4 fruit fly cellular contexts compared by ENCODE assay signal in genomic region chrX:6624977-6625591, dm6.
A peak's percentile ranks its signal among the peaks of the same experiment; 100 is the strongest.
TF ChIP-seq lines count a peak whose summit lies in the region.

No protein-coding gene starts in this region.

- TF ChIP-seq CTCF in whole organism, embryonic (GFP tag; optimal IDR thresholded peaks at IDR 0.05; lab: Kevin White, UChicago), result no peak

TF ChIP-seq in whole organism, embryonic, 481 proteins besides CTCF, POLR2A, EP300 and RAD21 (continues in another document):
- TF ChIP-seq Side (GFP tag; optimal IDR thresholded peaks at IDR 0.05; lab: Kevin White, UChicago) (no peak), az2 (GFP tag; optimal IDR thresholded peaks at IDR 0.05; lab: Kevin White, UChicago) (no peak), zfh1 (GFP tag; IDR thresholded peaks at IDR 0.05; lab: Robert Waterston, UW) (0 out of 3 replicates have a peak, but pooled peaks have one; percentile 24), ap (GFP tag; IDR thresholded peaks at IDR 0.05; lab: Robert Waterston, UW) (no peak), lab (GFP tag; optimal IDR thresholded peaks at IDR 0.05; lab: Kevin White, UChicago) (peak; percentile 4), CG6654 (GFP tag; optimal IDR thresholded peaks at IDR 0.05; lab: Kevin White, UChicago) (no peak), z (GFP tag; IDR thresholded peaks at IDR 0.05; lab: Robert Waterston, UW) (no peak), crol (GFP tag; IDR thresholded peaks at IDR 0.05; lab: Robert Waterston, UW) (peak; percentile 45), CG1832 (GFP tag; optimal IDR thresholded peaks at IDR 0.05; lab: Kevin White, UChicago) (peak; percentile 35), cg (GFP tag; optimal IDR thresholded peaks at IDR 0.05; lab: Kevin White, UChicago) (no peak), chinmo (GFP tag; IDR thresholded peaks at IDR 0.05; lab: Robert Waterston, UW; ENCODE audit: partially characterized antibody) (peak; percentile 69; the same call in 1 of the 4 replicates), sens (GFP tag; lab: Kevin White, UChicago) (peak; percentile 23), CG7372 (GFP tag; IDR thresholded peaks at IDR 0.05; lab: Robert Waterston, UW) (no peak), Med (GFP tag; lab: Kevin White, UChicago) (peak; percentile 29), Atf6 (GFP tag; IDR thresholded peaks at IDR 0.05; lab: Robert Waterston, UW) (no peak), CG13296 (GFP tag; optimal IDR thresholded peaks at IDR 0.05; lab: Kevin White, UChicago) (no peak), sr (GFP tag; IDR thresholded peaks at IDR 0.05; lab: Robert Waterston, UW) (no peak), CG4360 (GFP tag; IDR thresholded peaks at IDR 0.05; lab: Robert Waterston, UW) (peak; percentile 65), Drgx (GFP tag; IDR thresholded peaks at IDR 0.05; lab: Robert Waterston, UW) (peak; percentile 18), D19B (GFP tag; optimal IDR thresholded peaks at IDR 0.05; lab: Kevin White, UChicago) (no peak), exex (tag; optimal IDR thresholded peaks at IDR 0.05; lab: Kevin White, UChicago) (no peak), so (GFP tag; IDR thresholded peaks at IDR 0.05; lab: Robert Waterston, UW) (no peak), Trl (optimal IDR thresholded peaks at IDR 0.05; lab: Kevin White, UChicago) (peak; percentile 8 to 30), Trl (GFP tag; optimal IDR thresholded peaks at IDR 0.05; lab: Kevin White, UChicago) (no peak)

TF ChIP-seq in whole organism, prepupa, 60 proteins besides CTCF, POLR2A, EP300 and RAD21 (continues in another document):
- TF ChIP-seq Hr39 (GFP tag; optimal IDR thresholded peaks at IDR 0.05; lab: Kevin White, UChicago) (no peak), spab (GFP tag; optimal IDR thresholded peaks at IDR 0.05; lab: Kevin White, UChicago) (no peak), fkh (GFP tag; optimal IDR thresholded peaks at IDR 0.05; lab: Kevin White, UChicago) (peak; percentile 4), achi (GFP tag; optimal IDR thresholded peaks at IDR 0.05; lab: Kevin White, UChicago) (no peak), net (GFP tag; optimal IDR thresholded peaks at IDR 0.05; lab: Kevin White, UChicago) (no peak), CG11294 (GFP tag; IDR thresholded peaks at IDR 0.05; lab: Robert Waterston, UW) (no peak), CG32006 (GFP tag; optimal IDR thresholded peaks at IDR 0.05; lab: Kevin White, UChicago) (peak; percentile 24), CG10631 (GFP tag; optimal IDR thresholded peaks at IDR 0.05; lab: Kevin White, UChicago) (peak; percentile 14), Hr38 (GFP tag; optimal IDR thresholded peaks at IDR 0.05; lab: Kevin White, UChicago) (no peak), Blimp-1 (GFP tag; optimal IDR thresholded peaks at IDR 0.05; lab: Kevin White, UChicago) (no peak), eg (GFP tag; IDR thresholded peaks at IDR 0.05; lab: Robert Waterston, UW) (0 out of 3 replicates have a peak, but pooled peaks have one; percentile 22), CG3032 (tag; optimal IDR thresholded peaks at IDR 0.05; lab: Kevin White, UChicago) (no peak), ss (GFP tag; optimal IDR thresholded peaks at IDR 0.05; lab: Kevin White, UChicago) (no peak), Eip75B (GFP tag; optimal IDR thresholded peaks at IDR 0.05; lab: Kevin White, UChicago) (no peak), Smox (GFP tag; optimal IDR thresholded peaks at IDR 0.05; lab: Kevin White, UChicago) (no peak), CG6792 (GFP tag; optimal IDR thresholded peaks at IDR 0.05; lab: Kevin White, UChicago) (no peak), Sox102F (GFP tag; optimal IDR thresholded peaks at IDR 0.05; lab: Kevin White, UChicago) (no peak), CG31627 (GFP tag; optimal IDR thresholded peaks at IDR 0.05; lab: Kevin White, UChicago) (no peak), Met (GFP tag; optimal IDR thresholded peaks at IDR 0.05; lab: Kevin White, UChicago) (no peak), acj6 (GFP tag; optimal IDR thresholded peaks at IDR 0.05; lab: Kevin White, UChicago) (no peak), CG15336 (GFP tag; IDR thresholded peaks at IDR 0.05; lab: Robert Waterston, UW) (0 out of 2 replicates have a peak, but pooled peaks have one; percentile 8), CG8632 (GFP tag; optimal IDR thresholded peaks at IDR 0.05; lab: Kevin White, UChicago) (no peak), CG8319 (GFP tag; optimal IDR thresholded peaks at IDR 0.05; lab: Kevin White, UChicago) (no peak), svp (GFP tag; lab: Kevin White, UChicago) (no peak), lz (GFP tag; optimal IDR thresholded peaks at IDR 0.05; lab: Kevin White, UChicago) (no peak)

TF ChIP-seq in whole organism, pupa, 21 proteins besides CTCF, POLR2A, EP300 and RAD21:
- TF ChIP-seq CG8301 (tag; optimal IDR thresholded peaks at IDR 0.05; lab: Kevin White, UChicago), result peak; percentile 5
- TF ChIP-seq CG4496 (GFP tag; IDR thresholded peaks at IDR 0.05; lab: Robert Waterston, UW), result no peak
- no peak for TF ChIP-seq Pif1B (GFP tag; optimal IDR thresholded peaks at IDR 0.05; lab: Kevin White, UChicago)
- TF ChIP-seq Pif1A (GFP tag; optimal IDR thresholded peaks at IDR 0.05; lab: Kevin White, UChicago), result no peak
- TF ChIP-seq CG17806 (tag; optimal IDR thresholded peaks at IDR 0.05; lab: Kevin White, UChicago), result peak; percentile 27
- TF ChIP-seq CG14655 (GFP tag; optimal IDR thresholded peaks at IDR 0.05; lab: Kevin White, UChicago), result peak; percentile 28
- peak; percentile 27 for TF ChIP-seq CG9948 (tag; optimal IDR thresholded peaks at IDR 0.05; lab: Kevin White, UChicago)
- TF ChIP-seq fd96Ca (GFP tag; IDR thresholded peaks at IDR 0.05; lab: Robert Waterston, UW), result no peak

TF ChIP-seq in whole organism, wandering third instar larva, 38 proteins besides CTCF, POLR2A, EP300 and RAD21:
- TF ChIP-seq ey (GFP tag; optimal IDR thresholded peaks at IDR 0.05; lab: Kevin White, UChicago) (peak; percentile 36), foxo (GFP tag; optimal IDR thresholded peaks at IDR 0.05; lab: Kevin White, UChicago) (peak in 1 of 2 experiments; percentile 33), Rel (GFP tag; optimal IDR thresholded peaks at IDR 0.05; lab: Kevin White, UChicago) (no peak), Rel (tag; optimal IDR thresholded peaks at IDR 0.05; lab: Kevin White, UChicago) (no peak), Myc (optimal IDR thresholded peaks at IDR 0.05; lab: Kevin White, UChicago) (no peak), Abd-B (GFP tag; optimal IDR thresholded peaks at IDR 0.05; lab: Kevin White, UChicago) (no peak), Dfd (GFP tag; optimal IDR thresholded peaks at IDR 0.05; lab: Kevin White, UChicago) (no peak), dl (GFP tag; optimal IDR thresholded peaks at IDR 0.05; lab: Kevin White, UChicago; ENCODE audit: insufficient read depth in 1 of 2, partially characterized antibody in 2 of 2) (no peak), Vsx2 (GFP tag; optimal IDR thresholded peaks at IDR 0.05; lab: Kevin White, UChicago; ENCODE audit: partially characterized antibody) (no peak), woc (GFP tag; optimal IDR thresholded peaks at IDR 0.05; lab: Kevin White, UChicago) (peak; percentile 11), sage (GFP tag; optimal IDR thresholded peaks at IDR 0.05; lab: Kevin White, UChicago) (no peak), brk (GFP tag; optimal IDR thresholded peaks at IDR 0.05; lab: Kevin White, UChicago) (no peak), fru (GFP tag; optimal IDR thresholded peaks at IDR 0.05; lab: Kevin White, UChicago) (peak; percentile 29), h (GFP tag; optimal IDR thresholded peaks at IDR 0.05; lab: Kevin White, UChicago) (peak; percentile 22), rgr (GFP tag; optimal IDR thresholded peaks at IDR 0.05; lab: Kevin White, UChicago) (peak; percentile 27)
